Worm (Caenorhabditis elegans): ENCODE results near the gene T01G1.2.

Gene T01G1.2

DNA sequence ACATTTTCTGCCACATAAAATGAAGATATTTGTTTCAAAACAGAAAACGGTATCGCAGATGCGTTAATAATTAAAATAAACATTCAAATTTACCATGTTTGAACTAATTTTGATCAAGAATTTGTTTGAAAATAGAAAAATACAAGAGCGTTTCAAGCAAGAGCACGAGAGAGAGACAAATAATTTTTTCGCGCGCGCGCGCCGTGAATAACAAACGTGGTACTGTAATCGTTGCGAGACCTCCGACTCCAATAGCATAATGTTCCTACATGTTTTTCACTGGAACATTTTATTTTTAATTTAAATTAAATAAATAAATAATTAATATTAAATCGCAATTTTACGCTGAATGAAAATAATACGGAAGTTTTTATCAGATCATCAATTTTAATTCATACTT is 17.2 kb upstream of the T01G1.2 start, which contains the start of gene F54E12.2:
Gene F54E12.2 (minus strand): TSS at position 164 of the 400 bp plus-strand sequence.
- TF ChIP-seq lin-38 (GFP tag; IDR thresholded peaks at IDR 0.05), result peak; percentile 67
- no peak for TF ChIP-seq ceh-32 (tag; optimal IDR thresholded peaks at IDR 0.05; ENCODE audit: poor library complexity)
- peak; percentile 85 for TF ChIP-seq unc-130 (GFP tag; optimal IDR thresholded peaks at IDR 0.05)
- TF ChIP-seq Y48G9A.11 (GFP tag; IDR thresholded peaks at IDR 0.05), result peak; percentile 68; the same call in 1 of the 2 replicates

DNA sequence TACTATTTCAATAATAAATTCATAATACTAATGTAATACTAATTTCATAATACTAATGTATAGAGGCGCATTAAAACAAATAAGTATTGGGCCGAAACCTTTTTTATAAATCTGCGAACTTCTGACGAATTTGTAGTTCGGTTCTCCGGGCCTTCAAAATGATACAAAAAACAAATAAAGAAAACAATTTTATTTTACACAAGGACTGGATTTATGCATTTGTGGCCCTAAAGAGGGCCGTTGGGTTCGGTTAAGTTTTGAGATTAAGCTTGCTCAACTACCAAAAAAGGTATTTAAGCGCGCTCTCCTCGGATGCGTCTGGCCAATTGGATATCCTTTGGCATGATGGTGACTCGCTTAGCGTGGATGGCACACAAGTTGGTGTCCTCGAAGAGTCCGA is 16.6 kb upstream of the T01G1.2 start:
- peak; percentile 29; the same call in 1 of the 2 replicates for TF ChIP-seq Y48G9A.11 (GFP tag; IDR thresholded peaks at IDR 0.05)
- 0 out of 2 replicates have a peak, but pooled peaks have one; percentile 27 for TF ChIP-seq arid-1 (GFP tag; conservative IDR thresholded peaks at IDR 0.05)
- TF ChIP-seq snpc-1.2 (GFP tag; IDR thresholded peaks at IDR 0.05), result peak; percentile 61
- peak; percentile 34; the same call in 1 of the 2 replicates for TF ChIP-seq lin-38 (GFP tag; IDR thresholded peaks at IDR 0.05)
- TF ChIP-seq dmd-8 (GFP tag; IDR thresholded peaks at IDR 0.05), result 0 out of 2 replicates have a peak, but pooled peaks have one; percentile 44
- peak; percentile 56; the same call in 1 of the 2 replicates for TF ChIP-seq Y105C5A.15 (GFP tag; IDR thresholded peaks at IDR 0.05)

DNA sequence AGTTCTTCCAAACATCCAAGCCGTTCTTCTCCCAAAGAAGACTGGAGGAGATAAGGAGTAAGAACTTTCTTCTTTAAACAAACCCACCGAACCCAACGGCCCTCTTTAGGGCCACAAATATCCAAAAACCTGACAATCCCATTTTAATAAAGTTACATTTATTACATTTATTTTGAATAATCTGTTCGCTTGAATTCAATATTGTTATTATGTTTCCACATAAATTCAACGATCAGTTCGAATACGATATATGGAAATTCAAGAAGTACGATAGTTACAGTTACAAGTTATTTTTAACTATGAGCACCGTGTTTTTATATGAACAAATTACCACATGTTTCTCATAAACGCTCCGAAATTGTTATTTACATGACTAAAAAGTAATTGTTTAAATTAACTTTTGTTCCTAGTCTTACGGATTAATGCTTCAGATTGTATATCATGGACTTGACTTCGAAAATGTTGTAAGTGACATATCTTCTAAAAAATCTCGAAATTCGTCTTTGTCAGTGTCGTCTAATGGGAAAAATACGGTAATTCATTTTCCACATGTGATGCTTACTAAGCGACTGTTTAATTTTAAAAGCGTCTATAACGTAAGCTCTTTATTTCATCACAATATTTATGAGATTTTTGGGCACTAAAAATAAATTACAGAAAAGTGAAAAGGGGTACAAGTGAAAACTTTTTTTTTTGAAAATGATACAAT is 13.3 kb upstream of the T01G1.2 start:
- TF ChIP-seq pha-4 (GFP tag; IDR thresholded peaks at IDR 0.05) (peak; percentile 29; the same call in 1 of the 2 replicates), pha-4 (tag; optimal IDR thresholded peaks at IDR 0.05) (no peak), zip-2 (tag; optimal IDR thresholded peaks at IDR 0.05) (no peak), Y5F2A.4 (GFP tag; optimal IDR thresholded peaks at IDR 0.05) (no peak), php-3 (GFP tag; IDR thresholded peaks at IDR 0.05) (no peak), ZK337.2 (GFP tag; IDR thresholded peaks at IDR 0.05) (no peak), lir-3 (tag; optimal IDR thresholded peaks at IDR 0.05) (no peak), daf-8 (GFP tag; IDR thresholded peaks at IDR 0.05) (no peak), ceh-28 (tag; optimal IDR thresholded peaks at IDR 0.05) (no peak), ceh-20 (GFP tag; IDR thresholded peaks at IDR 0.05) (no peak), ceh-32 (tag; optimal IDR thresholded peaks at IDR 0.05; ENCODE audit: poor library complexity) (no peak), aly-2 (tag; optimal IDR thresholded peaks at IDR 0.05) (no peak), ces-1 (GFP tag; optimal IDR thresholded peaks at IDR 0.05) (no peak), ama-1 (optimal IDR thresholded peaks at IDR 0.05) (no peak), nhr-11 (tag; optimal IDR thresholded peaks at IDR 0.05) (no peak), dmd-6 (GFP tag; IDR thresholded peaks at IDR 0.05) (no peak), lim-7 (GFP tag; IDR thresholded peaks at IDR 0.05) (0 out of 2 replicates have a peak, but pooled peaks have one; percentile 26), pqm-1 (tag; optimal IDR thresholded peaks at IDR 0.05) (no peak), F44E2.7 (GFP tag; IDR thresholded peaks at IDR 0.05) (no peak), hif-1 (tag; optimal IDR thresholded peaks at IDR 0.05) (no peak), arid-1 (GFP tag; conservative IDR thresholded peaks at IDR 0.05) (0 out of 2 replicates have a peak, but pooled peaks have one; percentile 29), fkh-10 (GFP tag; optimal IDR thresholded peaks at IDR 0.05) (no peak), dve-1 (tag; optimal IDR thresholded peaks at IDR 0.05; ENCODE audit: insufficient read depth) (no peak), nhr-237 (tag; optimal IDR thresholded peaks at IDR 0.05) (no peak), ceh-62 (tag; optimal IDR thresholded peaks at IDR 0.05) (no peak), duxl-1 (tag; optimal IDR thresholded peaks at IDR 0.05; ENCODE audit: poor library complexity) (no peak), Y105C5A.15 (GFP tag; IDR thresholded peaks at IDR 0.05) (no peak), lin-1 (GFP tag; IDR thresholded peaks at IDR 0.05) (peak; percentile 28; the same call in 1 of the 2 replicates), hlh-30 (tag; optimal IDR thresholded peaks at IDR 0.05; ENCODE audit: insufficient read depth) (no peak), unc-39 (tag; optimal IDR thresholded peaks at IDR 0.05) (no peak), ztf-11 (tag; optimal IDR thresholded peaks at IDR 0.05) (no peak), daf-19 (GFP tag; conservative IDR thresholded peaks at IDR 0.05) (0 out of 2 replicates have a peak, but pooled peaks have one; percentile 49), nhr-41 (GFP tag; IDR thresholded peaks at IDR 0.05) (no peak), cey-2 (tag; optimal IDR thresholded peaks at IDR 0.05; ENCODE audit: borderline replicate concordance, insufficient read depth) (no peak), lin-38 (GFP tag; IDR thresholded peaks at IDR 0.05) (peak; percentile 56), F49E8.2 (tag; optimal IDR thresholded peaks at IDR 0.05; ENCODE audit: borderline replicate concordance) (peak; percentile 72), unc-62 (GFP tag; optimal IDR thresholded peaks at IDR 0.05 in 1 of 2) (peak in 1 of 2 experiments; percentile 62), unc-62 (tag; optimal IDR thresholded peaks at IDR 0.05) (no peak), dmd-8 (GFP tag; IDR thresholded peaks at IDR 0.05) (0 out of 2 replicates have a peak, but pooled peaks have one; percentile 61), daf-12 (tag; optimal IDR thresholded peaks at IDR 0.05) (no peak), snpc-1.2 (GFP tag; IDR thresholded peaks at IDR 0.05) (peak; percentile 74)

Measured in whole organism, L4 larva.